Worm (Caenorhabditis elegans): ENCODE results near the gene cmtr-1.

Gene cmtr-1

ce11 chrII:15004538-15004937 is 21.4 kb upstream of the cmtr-1 start:
- TF ChIP-seq lin-13 (tag; optimal IDR thresholded peaks at IDR 0.05), result peak; percentile 42
- TF ChIP-seq nhr-28 (tag; optimal IDR thresholded peaks at IDR 0.05), result no peak
- TF ChIP-seq elt-3 (tag; optimal IDR thresholded peaks at IDR 0.05), result no peak
- TF ChIP-seq ceh-43 (GFP tag; optimal IDR thresholded peaks at IDR 0.05), result no peak
- no peak for TF ChIP-seq unc-39 (tag; optimal IDR thresholded peaks at IDR 0.05)
- no peak for TF ChIP-seq ces-1 (GFP tag; optimal IDR thresholded peaks at IDR 0.05)
- TF ChIP-seq mls-2 (tag; optimal IDR thresholded peaks at IDR 0.05), result no peak
- peak; percentile 10 for TF ChIP-seq mep-1 (tag; optimal IDR thresholded peaks at IDR 0.05)
- TF ChIP-seq ceh-39 (tag; optimal IDR thresholded peaks at IDR 0.05), result no peak
- no peak for TF ChIP-seq ztf-11 (tag; optimal IDR thresholded peaks at IDR 0.05)
- TF ChIP-seq hlh-1 (tag; optimal IDR thresholded peaks at IDR 0.05), result no peak
- TF ChIP-seq flh-1 (GFP tag; optimal IDR thresholded peaks at IDR 0.05), result no peak
- TF ChIP-seq sem-2 (GFP tag; optimal IDR thresholded peaks at IDR 0.05), result no peak
- TF ChIP-seq snpc-4 (tag; optimal IDR thresholded peaks at IDR 0.05), result no peak
- no peak for TF ChIP-seq tbx-8 (GFP tag; optimal IDR thresholded peaks at IDR 0.05)
- TF ChIP-seq mab-5 (tag; optimal IDR thresholded peaks at IDR 0.05), result no peak
- no peak for TF ChIP-seq elt-1 (tag; optimal IDR thresholded peaks at IDR 0.05; ENCODE audit: borderline replicate concordance, insufficient read depth)

ce11 chrII:15005118-15005517 is 20.8 kb upstream of the cmtr-1 start:
- TF ChIP-seq nhr-12 (tag; optimal IDR thresholded peaks at IDR 0.05) (no peak), zip-8 (tag; optimal IDR thresholded peaks at IDR 0.05) (no peak), lsy-2 (tag; optimal IDR thresholded peaks at IDR 0.05) (no peak), ham-2 (GFP tag; optimal IDR thresholded peaks at IDR 0.05) (no peak), M03D4.4 (tag; optimal IDR thresholded peaks at IDR 0.05) (no peak), unc-39 (tag; optimal IDR thresholded peaks at IDR 0.05) (no peak), sem-2 (GFP tag; optimal IDR thresholded peaks at IDR 0.05) (no peak), lin-32 (GFP tag; optimal IDR thresholded peaks at IDR 0.05) (no peak), nhr-2 (tag; optimal IDR thresholded peaks at IDR 0.05) (no peak), unc-62 (GFP tag; optimal IDR thresholded peaks at IDR 0.05) (no peak)

ce11 chrII:15008481-15009057 is 17.3 kb upstream of the cmtr-1 start:
- TF ChIP-seq mls-2 (tag; optimal IDR thresholded peaks at IDR 0.05) (peak; percentile 14), zip-8 (tag; optimal IDR thresholded peaks at IDR 0.05) (no peak)

- TF ChIP-seq nhr-28 (tag; optimal IDR thresholded peaks at IDR 0.05) (no peak), unc-62 (GFP tag; optimal IDR thresholded peaks at IDR 0.05) (peak; percentile 28), ztf-11 (tag; optimal IDR thresholded peaks at IDR 0.05) (no peak), nhr-2 (tag; optimal IDR thresholded peaks at IDR 0.05) (peak; percentile 24), bed-3 (GFP tag; optimal IDR thresholded peaks at IDR 0.05) (no peak), ceh-83 (GFP tag; optimal IDR thresholded peaks at IDR 0.05) (no peak), drap-1 (GFP tag; optimal IDR thresholded peaks at IDR 0.05) (no peak), lin-32 (GFP tag; optimal IDR thresholded peaks at IDR 0.05) (no peak), ceh-39 (tag; optimal IDR thresholded peaks at IDR 0.05) (peak; percentile 44), nhr-76 (tag; optimal IDR thresholded peaks at IDR 0.05) (no peak), elt-3 (tag; optimal IDR thresholded peaks at IDR 0.05) (no peak), mls-2 (tag; optimal IDR thresholded peaks at IDR 0.05) (no peak), mab-5 (tag; optimal IDR thresholded peaks at IDR 0.05) (no peak), cnd-1 (tag; optimal IDR thresholded peaks at IDR 0.05) (no peak), unc-120 (tag; optimal IDR thresholded peaks at IDR 0.05; ENCODE audit: poor library complexity, severe bottlenecking) (no peak), unc-39 (tag; optimal IDR thresholded peaks at IDR 0.05) (no peak), mep-1 (tag; optimal IDR thresholded peaks at IDR 0.05) (peak; percentile 94), sptf-1 (tag; optimal IDR thresholded peaks at IDR 0.05) (peak; percentile 32), blmp-1 (tag; optimal IDR thresholded peaks at IDR 0.05) (no peak), lsy-2 (tag; optimal IDR thresholded peaks at IDR 0.05) (peak; percentile 74), sem-2 (GFP tag; optimal IDR thresholded peaks at IDR 0.05) (no peak), M03D4.4 (tag; optimal IDR thresholded peaks at IDR 0.05) (no peak), snpc-4 (tag; optimal IDR thresholded peaks at IDR 0.05) (no peak), pha-4 (tag; optimal IDR thresholded peaks at IDR 0.05) (peak; percentile 34), ham-2 (GFP tag; optimal IDR thresholded peaks at IDR 0.05) (no peak), lin-13 (tag; optimal IDR thresholded peaks at IDR 0.05) (peak; percentile 24), tbx-8 (GFP tag; optimal IDR thresholded peaks at IDR 0.05) (no peak), hlh-1 (tag; optimal IDR thresholded peaks at IDR 0.05) (peak; percentile 31), flh-1 (GFP tag; optimal IDR thresholded peaks at IDR 0.05) (no peak), nhr-12 (tag; optimal IDR thresholded peaks at IDR 0.05) (no peak), ceh-43 (GFP tag; optimal IDR thresholded peaks at IDR 0.05) (no peak), zip-8 (tag; optimal IDR thresholded peaks at IDR 0.05) (no peak), ces-1 (GFP tag; optimal IDR thresholded peaks at IDR 0.05) (peak; percentile 65), nhr-237 (tag; optimal IDR thresholded peaks at IDR 0.05) (peak; percentile 83), elt-1 (tag; optimal IDR thresholded peaks at IDR 0.05; ENCODE audit: borderline replicate concordance, insufficient read depth) (no peak)
Measured at ce11 chrII:15010366-15011235, 15.3 kb upstream of the cmtr-1 start, which contains the start of the genes Y53F4B.9 and Y53F4B.11. Y53F4B.9 (minus strand) TSS chrII:15010416. Y53F4B.11 (plus strand) TSS chrII:15010748.
